Fruit fly (Drosophila melanogaster) whole organism, embryonic: ENCODE measurements around the gene CG11368.
A peak's percentile ranks its signal among the peaks of the same experiment; 100 is the strongest.

Source experiments
- Asciz ChIP-seq: fragments of 200-800 bp; sonication (Bioruptor generic); optimal IDR thresholded peaks from 2 replicates; lab custom pipeline; 2017; ENCODE audit warnings: missing biosample characterization, mild to moderate bottlenecking, missing genetic modification characterization, missing genetic modification reagents
- Awh ChIP-seq: fragments of 200-800 bp; sonication (Bioruptor generic); IDR thresholded peaks from 2 replicates; pipeline ENCODE4, ENCODE4 v1.3.6; 2022; ENCODE audit warnings: missing biosample characterization, missing genetic modification characterization
- B-H1 ChIP-seq: fragments of 200-800 bp; sonication (Bioruptor generic); IDR thresholded peaks from 3 replicates; pipeline ENCODE4 v1.3.6; 2022; ENCODE audit warnings: missing biosample characterization, missing genetic modification characterization
- CG10209 ChIP-seq: fragments of 200-800 bp; sonication (Bioruptor generic); optimal IDR thresholded peaks from 3 replicates; lab custom pipeline; 2017; ENCODE audit warnings: missing biosample characterization, mild to moderate bottlenecking, missing genetic modification characterization, missing genetic modification reagents
- CG12155 ChIP-seq: fragments of 200-800 bp; sonication (Bioruptor generic); optimal IDR thresholded peaks from 3 replicates; lab custom pipeline; 2016; ENCODE audit warnings: missing biosample characterization, missing genetic modification characterization
- CG12744 ChIP-seq: fragments of 200-800 bp; sonication (Bioruptor generic); optimal IDR thresholded peaks from 2 replicates; lab custom pipeline; 2016; ENCODE audit warnings: missing biosample characterization, missing genetic modification characterization
- CG13287 ChIP-seq: fragments of 200-800 bp; sonication (Bioruptor generic); IDR thresholded peaks from 2 replicates; pipeline ENCODE4 v1.3.6; 2022; ENCODE audit warnings: missing biosample characterization, missing genetic modification characterization; ENCODE audit not compliant: partially characterized antibody
- CG17568 ChIP-seq: fragments of 200-800 bp; sonication (Bioruptor generic); optimal IDR thresholded peaks from 2 replicates; lab custom pipeline; 2018; ENCODE audit warnings: missing biosample characterization, mild to moderate bottlenecking, missing genetic modification characterization, moderate library complexity
- CG3065 ChIP-seq: fragments of 200-800 bp; sonication (Bioruptor generic); optimal IDR thresholded peaks from 2 replicates; lab custom pipeline; 2016; ENCODE audit warnings: missing biosample characterization, missing genetic modification characterization
- CG3995 ChIP-seq: fragments of 200-800 bp; sonication (Bioruptor generic); optimal IDR thresholded peaks from 3 replicates; lab custom pipeline; 2016; ENCODE audit warnings: missing biosample characterization, missing genetic modification characterization
- CG43689 ChIP-seq: fragments of 200-800 bp; sonication (Bioruptor generic); IDR thresholded peaks from 2 replicates; pipeline ENCODE4 v1.3.6; 2022; ENCODE audit warnings: missing biosample characterization, missing genetic modification characterization
- CG6272 ChIP-seq: fragments of 200-800 bp; sonication (Bioruptor generic); IDR thresholded peaks from 2 replicates; pipeline ENCODE4 v1.3.6; 2022; ENCODE audit warnings: missing biosample characterization, missing genetic modification characterization
- CG7271 ChIP-seq: fragments of 200-800 bp; sonication (Bioruptor generic); optimal IDR thresholded peaks from 2 replicates; lab custom pipeline; 2018; ENCODE audit warnings: missing biosample characterization, mild to moderate bottlenecking, missing genetic modification characterization, moderate library complexity
- CG7786 ChIP-seq: fragments of 200-800 bp; sonication (Bioruptor generic); optimal IDR thresholded peaks from 2 replicates; lab custom pipeline; 2016; ENCODE audit warnings: missing biosample characterization, missing genetic modification characterization
- CG7928 ChIP-seq: fragments of 200-800 bp; sonication (Bioruptor generic); optimal IDR thresholded peaks from 2 replicates; lab custom pipeline; 2017; ENCODE audit warnings: missing biosample characterization, mild to moderate bottlenecking, missing genetic modification characterization
- CG8478 ChIP-seq: fragments of >200 bp; optimal IDR thresholded peaks from 2 replicates; lab custom pipeline; 2018
- CG9437 ChIP-seq: fragments of 200-800 bp; sonication (Bioruptor generic); optimal IDR thresholded peaks from 2 replicates; lab custom pipeline; 2018; ENCODE audit warnings: missing biosample characterization, mild to moderate bottlenecking, missing genetic modification characterization
- CTCF ChIP-seq: fragments of 200-800 bp; sonication (Bioruptor generic); optimal IDR thresholded peaks from 2 replicates; lab custom pipeline; 2017; ENCODE audit warnings: missing biosample characterization, mild to moderate bottlenecking, missing genetic modification characterization, moderate library complexity
- Camta ChIP-seq: fragments of 200-800 bp; sonication (Bioruptor generic); optimal IDR thresholded peaks from 2 replicates; lab custom pipeline; 2016; ENCODE audit warnings: missing biosample characterization, missing genetic modification characterization
- Dip3 ChIP-seq: fragments of 200-800 bp; sonication (Bioruptor generic); optimal IDR thresholded peaks from 3 replicates; lab custom pipeline; 2016; ENCODE audit warnings: missing biosample characterization, missing genetic modification characterization
- Doc2 ChIP-seq: fragments of 200-800 bp; sonication (Bioruptor generic); IDR thresholded peaks from 2 replicates; pipeline ENCODE4 v1.3.6; 2022; ENCODE audit warnings: missing biosample characterization, missing genetic modification characterization
- Drgx ChIP-seq: fragments of 200-800 bp; sonication (Bioruptor generic); IDR thresholded peaks from 2 replicates; pipeline ENCODE4 v1.3.6; 2022; ENCODE audit warnings: missing biosample characterization, missing genetic modification characterization
- Max ChIP-seq: fragments of 200-800 bp; sonication (Bioruptor generic); optimal IDR thresholded peaks from 2 replicates; lab custom pipeline; 2016; ENCODE audit warnings: missing biosample characterization, mild to moderate bottlenecking, missing genetic modification characterization
- Side ChIP-seq: fragments of 200-800 bp; sonication (Bioruptor generic); optimal IDR thresholded peaks from 2 replicates; lab custom pipeline; 2016; ENCODE audit warnings: missing biosample characterization, missing genetic modification characterization
- Trl ChIP-seq, 3 experiments: fragments of >200 bp in 2 of 3; fragments of 200-800 bp in 1 of 3; sonication (Bioruptor generic) in 1 of 3; optimal IDR thresholded peaks; 2 replicates in 1 of 3; 3 replicates in 2 of 3; lab custom pipeline; 2016 to 2017; ENCODE audit warnings: missing biosample characterization in 1 of 3, missing genetic modification characterization in 1 of 3
- Xbp1 ChIP-seq: fragments of 200-800 bp; sonication (Bioruptor generic); optimal IDR thresholded peaks from 3 replicates; lab custom pipeline; 2016; ENCODE audit warnings: missing biosample characterization, mild to moderate bottlenecking, missing genetic modification characterization
- dmrt11E ChIP-seq: fragments of 200-800 bp; sonication (Bioruptor generic); optimal IDR thresholded peaks from 3 replicates; lab custom pipeline; 2018; ENCODE audit warnings: missing biosample characterization, mild to moderate bottlenecking, missing genetic modification characterization, moderate library complexity
- esg ChIP-seq: fragments of 200-800 bp; sonication (Bioruptor generic); conservative IDR thresholded peaks from 2 replicates; pipeline ENCODE4 v1.3.6; 2022; ENCODE audit warnings: missing biosample characterization, missing genetic modification characterization
- ewg ChIP-seq: fragments of 200-800 bp; sonication (Bioruptor generic); optimal IDR thresholded peaks from 3 replicates; lab custom pipeline; 2017; ENCODE audit warnings: mild to moderate bottlenecking, missing biosample characterization, missing genetic modification reagents, missing genetic modification characterization
- fd102C ChIP-seq: fragments of 200-800 bp; sonication (Bioruptor generic); optimal IDR thresholded peaks from 2 replicates; lab custom pipeline; 2018; ENCODE audit warnings: missing biosample characterization, mild to moderate bottlenecking, missing genetic modification characterization, moderate library complexity
- gem ChIP-seq: fragments of 200-800 bp; sonication (Bioruptor generic); optimal IDR thresholded peaks from 2 replicates; lab custom pipeline; 2019; ENCODE audit warnings: missing biosample characterization, mild to moderate bottlenecking, missing genetic modification characterization, moderate library complexity
- jing ChIP-seq: fragments of 200-800 bp; sonication (Bioruptor generic); optimal IDR thresholded peaks from 2 replicates; lab custom pipeline; 2018; ENCODE audit warnings: missing biosample characterization, mild to moderate bottlenecking, missing genetic modification characterization
- lmd ChIP-seq: fragments of 200-800 bp; sonication (Bioruptor generic); IDR thresholded peaks from 2 replicates; pipeline ENCODE4 v1.3.6; 2022; ENCODE audit warnings: missing biosample characterization, missing genetic modification characterization
- luna ChIP-seq: fragments of 200-800 bp; sonication (Bioruptor generic); optimal IDR thresholded peaks from 2 replicates; lab custom pipeline; 2016; ENCODE audit warnings: missing biosample characterization, missing genetic modification characterization
- nerfin-1 ChIP-seq: fragments of 200-800 bp; sonication (Bioruptor generic); optimal IDR thresholded peaks from 3 replicates; lab custom pipeline; 2019; ENCODE audit warnings: missing biosample characterization, mild to moderate bottlenecking, missing genetic modification characterization, moderate library complexity
- nmo ChIP-seq: fragments of 200-800 bp; sonication (Bioruptor generic); optimal IDR thresholded peaks from 2 replicates; lab custom pipeline; 2018; ENCODE audit warnings: missing biosample characterization, mild to moderate bottlenecking, missing genetic modification characterization, moderate library complexity
- pan ChIP-seq, 4 experiments: fragments of >200 bp in 3 of 4; fragments of 200-800 bp in 1 of 4; sonication (Bioruptor generic) in 1 of 4; optimal IDR thresholded peaks in 3 of 4; IDR thresholded peaks in 1 of 4; 2 replicates each; pipeline versions ENCODE4 v1.3.6 to Lab custom; 2017 to 2022; ENCODE audit warnings: missing biosample characterization in 2 of 4, missing genetic modification characterization in 2 of 4, mixed read lengths in 1 of 4
- pita ChIP-seq: fragments of 200-800 bp; sonication (Bioruptor generic); optimal IDR thresholded peaks from 2 replicates; lab custom pipeline; 2017; ENCODE audit warnings: missing biosample characterization, mild to moderate bottlenecking, missing genetic modification characterization
- pros ChIP-seq: fragments of 200-800 bp; sonication (Bioruptor generic); optimal IDR thresholded peaks from 3 replicates; lab custom pipeline; 2019; ENCODE audit warnings: missing biosample characterization, mild to moderate bottlenecking, missing genetic modification characterization, moderate library complexity
- sens ChIP-seq: fragments of 200-800 bp; sonication (Bioruptor generic); peaks from one replicate; lab custom pipeline; 2016; ENCODE audit warnings: missing biosample characterization, missing genetic modification characterization
- so ChIP-seq: fragments of 200-800 bp; sonication (Bioruptor generic); IDR thresholded peaks from 3 replicates; pipeline ENCODE4 v1.3.6; 2022; ENCODE audit warnings: missing biosample characterization, missing genetic modification characterization
- sqz ChIP-seq: fragments of 200-800 bp; sonication (Bioruptor generic); optimal IDR thresholded peaks from 3 replicates; lab custom pipeline; 2018; ENCODE audit warnings: missing biosample characterization, mild to moderate bottlenecking, missing genetic modification characterization
- tgo ChIP-seq: fragments of 200-800 bp; sonication (Bioruptor generic); IDR thresholded peaks from 3 replicates; pipeline ENCODE4 v1.3.6; 2022; ENCODE audit warnings: missing biosample characterization, missing genetic modification characterization
- ttk ChIP-seq: fragments of 200-800 bp; sonication (Bioruptor generic); IDR thresholded peaks from 2 replicates; pipeline ENCODE4 v2.1.2; 2022; ENCODE audit warnings: missing biosample characterization, missing genetic modification characterization
- unc-4 ChIP-seq: fragments of 200-800 bp; sonication (Bioruptor generic); IDR thresholded peaks from 2 replicates; pipeline ENCODE4 v1.3.6; 2022; ENCODE audit warnings: missing biosample characterization, missing genetic modification characterization; ENCODE audit not compliant: partially characterized antibody

The CG11368 gene

DNA sequence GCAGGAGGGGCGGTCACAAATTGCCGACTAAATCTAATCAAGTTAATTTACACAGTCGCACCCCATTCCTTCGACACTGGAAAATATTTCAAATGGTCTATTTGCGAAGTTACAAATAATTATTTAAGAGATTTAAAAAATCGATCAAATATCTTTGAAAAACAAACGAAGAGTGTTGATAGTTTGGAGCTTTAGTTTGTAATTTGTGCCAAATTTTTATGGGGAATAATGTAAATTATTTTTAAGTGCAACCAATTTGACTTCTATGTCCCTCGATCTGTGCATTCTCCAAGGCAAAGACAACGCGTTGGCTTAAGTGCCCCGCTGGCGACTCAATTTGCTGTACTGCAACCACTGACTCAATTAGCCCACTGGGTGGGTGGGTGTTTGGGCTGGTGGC lies 34.1 kb upstream of the CG11368 start:
- TF ChIP-seq sqz (GFP tag; lab: Kevin White, UChicago) (no peak), luna (GFP tag; lab: Kevin White, UChicago) (no peak), CG7928 (GFP tag; lab: Kevin White, UChicago) (no peak), sens (GFP tag; lab: Kevin White, UChicago) (peak; percentile 76), CG9437 (GFP tag; lab: Kevin White, UChicago) (no peak), Doc2 (GFP tag; lab: Robert Waterston, UW) (no peak), lmd (GFP tag; lab: Robert Waterston, UW) (no peak), ttk (GFP tag; lab: Robert Waterston, UW) (no peak), gem (tag; lab: Kevin White, UChicago) (peak; percentile 11), CG17568 (GFP tag; lab: Kevin White, UChicago) (no peak), nmo (GFP tag; lab: Kevin White, UChicago) (peak; percentile 70), Xbp1 (GFP tag; lab: Kevin White, UChicago) (no peak), CG43689 (GFP tag; lab: Robert Waterston, UW) (no peak)

DNA sequence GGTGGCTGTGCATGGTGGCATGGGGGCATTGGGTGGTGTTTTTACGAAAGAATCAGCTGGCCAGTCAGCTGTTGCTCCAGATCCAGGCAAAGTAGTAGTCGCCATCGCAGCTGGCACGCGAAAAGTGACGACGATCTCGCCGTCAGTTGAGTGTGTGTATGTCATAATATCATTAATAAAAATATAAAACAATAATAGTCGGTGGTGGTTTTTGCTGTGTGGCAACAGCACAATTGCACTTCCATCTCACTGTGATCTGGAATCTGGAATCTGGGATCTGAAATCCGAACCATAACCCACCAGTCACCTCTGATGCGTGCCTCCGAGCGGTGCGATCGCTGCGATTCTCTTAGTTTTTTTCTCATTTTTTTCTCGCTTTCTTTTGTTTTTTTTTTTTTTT lies 33.7 kb upstream of the CG11368 start, which contains the start of gene rumpel:
TSS of gene rumpel (plus strand) at position 301 of the 400 bp plus-strand sequence.
- TF ChIP-seq ewg (GFP tag; lab: Kevin White, UChicago) = no peak
- TF ChIP-seq, all 482 proteins: peak for 0

DNA sequence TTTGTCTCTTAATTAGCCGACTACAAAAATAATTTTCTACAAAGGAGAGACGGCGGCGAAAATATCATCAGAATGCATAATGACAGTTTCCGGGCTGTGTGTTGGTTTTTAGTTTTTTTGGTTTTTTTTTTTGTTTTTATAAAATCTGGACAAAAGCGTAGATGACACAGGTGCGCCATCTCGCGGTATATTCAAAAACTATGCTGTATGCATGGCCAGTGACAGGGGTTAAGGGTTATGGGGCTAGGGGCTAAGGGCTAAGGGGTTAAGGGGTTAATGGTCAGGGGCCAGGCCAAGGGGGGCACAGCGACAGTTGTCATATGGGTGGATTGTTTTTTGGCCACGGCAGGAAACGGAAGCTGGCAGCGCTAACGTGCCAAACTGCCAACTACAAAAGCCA lies 29.4 kb upstream of the CG11368 start:
- TF ChIP-seq sqz (GFP tag; lab: Kevin White, UChicago) = no peak
- peak; percentile 61 for TF ChIP-seq CTCF (GFP tag; lab: Kevin White, UChicago)
- no peak for TF ChIP-seq pita (GFP tag; lab: Kevin White, UChicago)
- TF ChIP-seq fd102C (GFP tag; lab: Kevin White, UChicago) = no peak

DNA sequence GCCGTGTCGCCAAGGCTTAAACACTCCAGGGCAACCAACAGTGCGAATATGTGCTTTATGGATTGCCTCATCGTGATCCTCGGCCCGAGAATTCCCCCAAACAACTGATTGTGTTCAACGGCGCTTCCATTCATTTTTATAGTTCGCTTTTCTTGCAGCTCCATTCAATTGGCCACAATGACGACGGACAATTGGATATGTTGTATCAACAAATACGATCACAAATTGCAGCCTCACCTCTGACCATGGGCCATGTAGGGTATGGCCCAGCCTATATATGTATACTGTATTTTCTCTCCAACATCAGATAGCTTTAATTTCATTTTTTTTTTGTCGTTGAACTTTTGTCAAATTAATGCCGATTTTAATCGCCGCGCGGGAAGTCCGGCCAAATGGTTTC lies 27.3 kb upstream of the CG11368 start, which contains the start of gene CG15036:
TSS of gene CG15036 (minus strand) at position 101 of the 400 bp plus-strand sequence.
- TF ChIP-seq Awh (GFP tag; lab: Robert Waterston, UW) = no peak
- TF ChIP-seq pan (optimal IDR thresholded peaks at IDR 0.05; lab: Kevin White, UChicago) = no peak
- no peak for TF ChIP-seq pan (GFP tag; optimal IDR thresholded peaks at IDR 0.05 in 1 of 2, IDR thresholded peaks at IDR 0.05 in 1 of 2)
- TF ChIP-seq CG10209 (GFP tag; lab: Kevin White, UChicago) = no peak
- no peak for TF ChIP-seq Drgx (GFP tag; lab: Robert Waterston, UW)
- TF ChIP-seq CG13287 (GFP tag; lab: Robert Waterston, UW) = no peak
- TF ChIP-seq nerfin-1 (tag; lab: Kevin White, UChicago) = no peak
- no peak for TF ChIP-seq B-H1 (GFP tag; lab: Robert Waterston, UW)
- TF ChIP-seq so (GFP tag; lab: Robert Waterston, UW) = no peak
- TF ChIP-seq CG12744 (GFP tag; lab: Kevin White, UChicago) = no peak
- no peak for TF ChIP-seq Max (GFP tag; lab: Kevin White, UChicago)
- TF ChIP-seq Camta (GFP tag; lab: Kevin White, UChicago) = no peak
- no peak for TF ChIP-seq CG7271 (tag; lab: Kevin White, UChicago)
- no peak for TF ChIP-seq dmrt11E (tag; lab: Kevin White, UChicago)
- TF ChIP-seq CG8478 (lab: Kevin White, UChicago) = no peak

DNA sequence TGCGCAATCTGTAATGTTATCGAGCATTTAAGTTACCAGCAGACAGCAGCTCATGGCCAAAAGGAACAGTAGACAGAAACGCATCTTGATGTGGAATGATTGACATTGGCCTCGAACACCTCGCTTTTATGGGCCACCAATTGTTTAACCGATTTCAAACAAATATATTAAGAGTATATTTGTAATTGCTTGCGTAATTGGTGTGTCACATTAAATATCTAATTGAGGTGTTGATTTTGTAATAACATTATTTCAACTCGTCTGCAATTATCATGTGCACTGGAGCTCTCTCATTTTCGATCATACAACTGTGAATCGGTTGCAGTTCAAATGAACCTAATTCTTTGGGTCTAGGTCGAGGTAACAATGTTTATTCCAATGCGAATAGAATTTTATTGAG lies 26.4 kb upstream of the CG11368 start, which contains the start of gene CG32726:
TSS of gene CG32726 (minus strand) at position 101 of the 400 bp plus-strand sequence.
- TF ChIP-seq jing (GFP tag; lab: Kevin White, UChicago) = no peak
- no peak for TF ChIP-seq tgo
- TF ChIP-seq Dip3 (GFP tag; lab: Kevin White, UChicago) = no peak
- TF ChIP-seq CG3995 (GFP tag; lab: Kevin White, UChicago) = no peak
- TF ChIP-seq CG7786 (GFP tag; lab: Kevin White, UChicago) = no peak
- no peak for TF ChIP-seq Trl (optimal IDR thresholded peaks at IDR 0.05; lab: Kevin White, UChicago)
- no peak for TF ChIP-seq Trl (GFP tag; optimal IDR thresholded peaks at IDR 0.05; lab: Kevin White, UChicago)
- TF ChIP-seq CG6272 (GFP tag; lab: Robert Waterston, UW) = no peak
- TF ChIP-seq pros = no peak
- TF ChIP-seq Side = no peak
- TF ChIP-seq CG3065 (GFP tag; lab: Kevin White, UChicago) = no peak
- TF ChIP-seq CG12155 (GFP tag; lab: Kevin White, UChicago) = no peak
- no peak for TF ChIP-seq esg (GFP tag; lab: Robert Waterston, UW)
- no peak for TF ChIP-seq Asciz (GFP tag; lab: Kevin White, UChicago)
- no peak for TF ChIP-seq unc-4 (GFP tag; lab: Robert Waterston, UW)
